Worm (Caenorhabditis elegans) whole organism, L2 larva: Measurements from ENCODE around the gene ctsa-2.

Source experiments
- F13H6.1 ChIP-seq: sonication (generic microtip); optimal IDR thresholded peaks from 2 replicates; lab custom pipeline; 2016; ENCODE audit warnings: missing genetic modification characterization, missing compliant biosample characterization
- aly-2 ChIP-seq: fragments of 150-350 bp; optimal IDR thresholded peaks from 2 replicates; lab custom pipeline; 2014; ENCODE audit warnings: missing biosample characterization, missing genetic modification characterization
- blmp-1 ChIP-seq: sonication (generic microtip); optimal IDR thresholded peaks from 2 replicates; lab custom pipeline; 2017; ENCODE audit warnings: missing genetic modification characterization, mild to moderate bottlenecking, missing compliant biosample characterization, antibody characterized with exemption, moderate library complexity; ENCODE audit not compliant: insufficient read depth
- ceh-82 ChIP-seq: fragments of 150-350 bp; optimal IDR thresholded peaks from 2 replicates; lab custom pipeline; 2014; ENCODE audit warnings: missing biosample characterization, missing genetic modification characterization
- crh-2 ChIP-seq: sonication (generic microtip); optimal IDR thresholded peaks from 2 replicates; lab custom pipeline; 2017; ENCODE audit warnings: missing biosample characterization, missing genetic modification characterization
- egl-27 ChIP-seq: sonication (generic microtip); optimal IDR thresholded peaks from 3 replicates; lab custom pipeline; 2017; ENCODE audit warnings: missing biosample characterization, missing genetic modification reagents, missing genetic modification characterization
- elt-3 ChIP-seq: sonication (generic microtip); optimal IDR thresholded peaks from 2 replicates; lab custom pipeline; 2017; ENCODE audit warnings: missing biosample characterization, missing genetic modification characterization
- mdl-1 ChIP-seq, 2 experiments: fragments of 150-350 bp in 1 of 2; sonication (generic microtip) in 1 of 2; optimal IDR thresholded peaks; 2 replicates each; lab custom pipeline; 2017; ENCODE audit warnings: missing biosample characterization in 2 of 2, missing genetic modification characterization in 2 of 2
- nhr-10 ChIP-seq: sonication (generic microtip); optimal IDR thresholded peaks from 2 replicates; lab custom pipeline; 2017; ENCODE audit warnings: missing biosample characterization, missing genetic modification characterization
- nhr-11 ChIP-seq: fragments of 150-350 bp; optimal IDR thresholded peaks from 2 replicates; lab custom pipeline; 2014; ENCODE audit warnings: missing biosample characterization, missing genetic modification characterization
- nhr-23 ChIP-seq: fragments of 150-350 bp; optimal IDR thresholded peaks from 2 replicates; lab custom pipeline; 2014; ENCODE audit warnings: missing biosample characterization, missing genetic modification reagents, missing genetic modification characterization
- nhr-25 ChIP-seq: fragments of 150-350 bp; sonication (generic microtip); optimal IDR thresholded peaks from 3 replicates; lab custom pipeline; 2014; ENCODE audit warnings: missing biosample characterization, missing genetic modification characterization
- zag-1 ChIP-seq: fragments of 150-350 bp; optimal IDR thresholded peaks from 2 replicates; lab custom pipeline; 2014; ENCODE audit warnings: missing biosample characterization, missing genetic modification characterization

DNA sequence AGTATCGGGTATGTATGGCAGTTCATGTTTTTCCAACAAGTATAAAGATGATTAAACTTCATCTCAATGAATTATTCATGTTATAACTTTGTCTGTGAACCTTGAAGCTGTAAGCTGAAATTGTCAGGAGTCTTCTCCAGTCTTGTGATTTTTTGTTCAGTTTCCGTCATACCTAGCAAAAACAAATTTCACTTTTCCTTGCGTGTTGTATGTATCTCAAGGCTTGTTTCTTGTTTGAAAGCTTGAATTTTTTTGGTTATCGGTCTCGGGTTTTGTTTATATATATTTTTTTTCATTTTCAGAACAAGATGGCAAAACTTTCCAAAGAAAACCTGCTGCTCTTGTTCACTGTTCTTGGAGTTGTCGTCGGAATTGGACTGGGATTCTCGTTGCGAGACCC lies 27.3 kb downstream of the ctsa-2 start, which contains the start of gene glt-4:
- TF ChIP-seq aly-2 (no peak), ceh-82 (tag; lab: Kevin White, UChicago) (no peak), F13H6.1 (tag; lab: Kevin White, UChicago) (no peak), elt-3 (no peak), nhr-23 (tag; lab: Kevin White, UChicago) (no peak), zag-1 (no peak), mdl-1 (tag; optimal IDR thresholded peaks at IDR 0.05; lab: Kevin White, UChicago) (no peak), nhr-10 (no peak), egl-27 (tag; lab: Kevin White, UChicago) (no peak), nhr-25 (tag; lab: Kevin White, UChicago) (no peak), crh-2 (no peak), nhr-11 (no peak), blmp-1 (tag; lab: Kevin White, UChicago) (no peak)
